Worm (Caenorhabditis elegans) whole organism, L2 larva: Measurements from ENCODE around the gene srh-170.

Experiments
- ZK546.5 ChIP-seq: sonication (generic microtip); optimal IDR thresholded peaks from 2 replicates; lab custom pipeline; 2017; ENCODE audit warnings: missing biosample characterization, missing genetic modification characterization
- alr-1 ChIP-seq: fragments of 150-350 bp; optimal IDR thresholded peaks from 2 replicates; lab custom pipeline; 2014; ENCODE audit warnings: missing biosample characterization, missing genetic modification characterization
- lsy-2 ChIP-seq, 2 experiments: fragments of 150-350 bp in 1 of 2; sonication (generic microtip) in 1 of 2; optimal IDR thresholded peaks; 2 replicates each; lab custom pipeline; 2014 to 2017; ENCODE audit warnings: missing biosample characterization in 2 of 2, missing genetic modification characterization in 2 of 2
- ztf-11 ChIP-seq: sonication (generic microtip); optimal IDR thresholded peaks from 2 replicates; lab custom pipeline; 2017; ENCODE audit warnings: missing biosample characterization, missing genetic modification characterization

- TF ChIP-seq alr-1 (tag; lab: Kevin White, UChicago) (no peak), lsy-2 (tag; optimal IDR thresholded peaks at IDR 0.05; lab: Kevin White, UChicago) (no peak), ZK546.5 (tag; lab: Kevin White, UChicago) (no peak), ztf-11 (tag; lab: Kevin White, UChicago) (no peak)
Observed at ce11 chrV:15404859-15405258, 16.2 kb upstream of the srh-170 start, which contains the start of gene srh-258.
